Worm (Caenorhabditis elegans) whole organism, L4 larva: ENCODE data around the gene C24H10.2.

Experiments used
- F26F4.8 ChIP-seq: fragments of 200-800 bp; sonication (Bioruptor generic); conservative IDR thresholded peaks from 2 replicates; pipeline ENCODE4 v1.3.6; 2022; ENCODE audit warnings: missing genetic modification characterization, missing compliant biosample characterization
- Y105C5A.15 ChIP-seq: fragments of 200-800 bp; sonication (Bioruptor generic); IDR thresholded peaks from 2 replicates; pipeline ENCODE4 v1.3.6; 2022; ENCODE audit warnings: missing genetic modification characterization, missing compliant biosample characterization
- Y48G9A.11 ChIP-seq: fragments of 200-800 bp; sonication (Bioruptor generic); IDR thresholded peaks from 2 replicates; pipeline ENCODE4 v1.3.6; 2022; ENCODE audit warnings: missing genetic modification reagents, missing genetic modification characterization, missing compliant biosample characterization
- Y75B8A.6 ChIP-seq: fragments of 200-800 bp; sonication (Bioruptor generic); IDR thresholded peaks from 2 replicates; pipeline ENCODE4 v1.3.6; 2022; ENCODE audit warnings: missing genetic modification reagents, missing genetic modification characterization, missing compliant biosample characterization
- ZK337.2 ChIP-seq: fragments of 200-800 bp; sonication (Bioruptor generic); IDR thresholded peaks from 2 replicates; pipeline ENCODE4 v1.3.6; 2022; ENCODE audit warnings: missing genetic modification reagents, missing genetic modification characterization, missing compliant biosample characterization
- ZK546.5 ChIP-seq, 2 experiments: sonication (generic microtip); optimal IDR thresholded peaks; 2 replicates each; lab custom pipeline; 2017; ENCODE audit warnings: missing biosample characterization in 2 of 2, missing genetic modification characterization in 2 of 2
- aha-1 ChIP-seq: fragments of 150-350 bp; peaks from one replicate; lab custom pipeline; 2014; ENCODE audit warnings: missing biosample characterization, missing genetic modification characterization
- ama-1 ChIP-seq: fragments of 150-350 bp; optimal IDR thresholded peaks from 2 replicates; lab custom pipeline; 2014; ENCODE audit warnings: inconsistent platforms, mixed read lengths
- ceh-44 ChIP-seq: fragments of 200-800 bp; sonication (Bioruptor generic); IDR thresholded peaks from 2 replicates; pipeline ENCODE4 v1.3.6; 2022; ENCODE audit warnings: missing genetic modification reagents, missing genetic modification characterization, missing compliant biosample characterization
- ceh-62 ChIP-seq: sonication (generic microtip); optimal IDR thresholded peaks from 2 replicates; lab custom pipeline; 2017; ENCODE audit warnings: missing biosample characterization, missing genetic modification characterization
- ces-1 ChIP-seq: fragments of 150-350 bp; sonication (generic microtip); optimal IDR thresholded peaks from 4 replicates; lab custom pipeline; 2014; ENCODE audit warnings: missing biosample characterization, missing genetic modification reagents, missing genetic modification characterization
- daf-12 ChIP-seq: fragments of 150-350 bp; optimal IDR thresholded peaks from 2 replicates; lab custom pipeline; 2014; ENCODE audit warnings: missing biosample characterization, missing genetic modification reagents, missing genetic modification characterization
- daf-16 ChIP-seq, 3 experiments: sonication (generic microtip); optimal IDR thresholded peaks; 2 replicates each; lab custom pipeline; 2016 to 2017; ENCODE audit warnings: missing genetic modification characterization in 3 of 3, missing genetic modification reagents in 3 of 3, mild to moderate bottlenecking in 2 of 3, missing compliant biosample characterization in 2 of 3, missing biosample characterization in 1 of 3, moderate library complexity in 1 of 3
- dmd-8 ChIP-seq: fragments of 200-800 bp; sonication (Bioruptor generic); IDR thresholded peaks from 2 replicates; pipeline ENCODE4 v1.3.6; 2022; ENCODE audit warnings: missing genetic modification characterization, missing compliant biosample characterization
- dpl-1 ChIP-seq: fragments of 150-350 bp; optimal IDR thresholded peaks from 2 replicates; lab custom pipeline; 2014; ENCODE audit warnings: missing biosample characterization, missing genetic modification reagents, missing genetic modification characterization
- egl-43 ChIP-seq: fragments of 200-800 bp; sonication (Bioruptor generic); IDR thresholded peaks from 2 replicates; pipeline ENCODE4 v1.3.6; 2022; ENCODE audit warnings: missing genetic modification reagents, missing genetic modification characterization, missing compliant biosample characterization
- fos-1 ChIP-seq: fragments of 150-350 bp; optimal IDR thresholded peaks from 2 replicates; lab custom pipeline; 2014; ENCODE audit warnings: missing biosample characterization, missing genetic modification characterization
- gei-8 ChIP-seq: fragments of 200-800 bp; sonication (Bioruptor generic); optimal IDR thresholded peaks from 2 replicates; lab custom pipeline; 2018; ENCODE audit warnings: mild to moderate bottlenecking, missing genetic modification characterization, missing compliant biosample characterization
- hlh-30 ChIP-seq: sonication (generic microtip); optimal IDR thresholded peaks from 2 replicates; lab custom pipeline; 2017; ENCODE audit warnings: antibody characterized with exemption, mild to moderate bottlenecking, missing genetic modification characterization, missing compliant biosample characterization; ENCODE audit not compliant: insufficient read depth
- hmg-1.1 ChIP-seq: fragments of 200-800 bp; sonication (Bioruptor generic); IDR thresholded peaks from 2 replicates; pipeline ENCODE4 v1.3.6; 2022; ENCODE audit warnings: missing genetic modification reagents, missing genetic modification characterization, missing compliant biosample characterization
- lim-7 ChIP-seq: fragments of 200-800 bp; sonication (Bioruptor generic); IDR thresholded peaks from 2 replicates; pipeline ENCODE4 v1.3.6; 2022; ENCODE audit warnings: missing genetic modification characterization, missing compliant biosample characterization
- lin-13 ChIP-seq: fragments of 150-350 bp; optimal IDR thresholded peaks from 2 replicates; lab custom pipeline; 2014; ENCODE audit warnings: missing biosample characterization, missing genetic modification reagents, missing genetic modification characterization
- lin-29 ChIP-seq: fragments of 200-800 bp; sonication (Bioruptor generic); IDR thresholded peaks from 2 replicates; pipeline ENCODE4 v1.3.6; 2022; ENCODE audit warnings: missing genetic modification reagents, missing genetic modification characterization, missing compliant biosample characterization
- lin-38 ChIP-seq: fragments of 200-800 bp; sonication (Bioruptor generic); IDR thresholded peaks from 2 replicates; pipeline ENCODE4 v1.3.6; 2022; ENCODE audit warnings: missing genetic modification reagents, missing genetic modification characterization, missing compliant biosample characterization
- madf-5 ChIP-seq, 2 experiments: fragments of 200-800 bp; sonication (Bioruptor generic); IDR thresholded peaks; 2 replicates each; pipeline ENCODE4 v1.3.6; 2022; ENCODE audit warnings: missing compliant biosample characterization in 2 of 2, missing genetic modification characterization in 2 of 2
- mdl-1 ChIP-seq, 2 experiments: fragments of 150-350 bp in 1 of 2; sonication (generic microtip) in 1 of 2; optimal IDR thresholded peaks; 2 replicates each; lab custom pipeline; 2014 to 2017; ENCODE audit warnings: missing biosample characterization in 2 of 2, missing genetic modification characterization in 2 of 2
- mep-1 ChIP-seq: fragments of 150-350 bp; sonication (generic microtip); optimal IDR thresholded peaks from 3 replicates; lab custom pipeline; 2014; ENCODE audit warnings: missing biosample characterization, missing genetic modification characterization
- mxl-3 ChIP-seq: fragments of 200-800 bp; sonication (Bioruptor generic); optimal IDR thresholded peaks from 2 replicates; lab custom pipeline; 2018; ENCODE audit warnings: mild to moderate bottlenecking, missing genetic modification characterization, missing compliant biosample characterization
- nhr-102 ChIP-seq: sonication (generic microtip); optimal IDR thresholded peaks from 2 replicates; lab custom pipeline; 2016; ENCODE audit warnings: mild to moderate bottlenecking, missing genetic modification characterization, moderate library complexity, missing compliant biosample characterization
- nhr-11 ChIP-seq: fragments of 150-350 bp; optimal IDR thresholded peaks from 2 replicates; lab custom pipeline; 2014; ENCODE audit warnings: missing biosample characterization, missing genetic modification characterization
- nhr-42 ChIP-seq: fragments of 200-800 bp; sonication (Bioruptor generic); IDR thresholded peaks from 2 replicates; pipeline ENCODE4 v1.3.6; 2022; ENCODE audit warnings: missing genetic modification characterization, missing compliant biosample characterization
- nhr-48 ChIP-seq: sonication (generic microtip); optimal IDR thresholded peaks from 2 replicates; lab custom pipeline; 2016; ENCODE audit warnings: mild to moderate bottlenecking, missing genetic modification characterization, missing compliant biosample characterization
- nhr-6 ChIP-seq: fragments of 150-350 bp; optimal IDR thresholded peaks from 2 replicates; lab custom pipeline; 2014; ENCODE audit warnings: missing biosample characterization, missing genetic modification characterization
- nhr-76 ChIP-seq: fragments of 150-350 bp; optimal IDR thresholded peaks from 2 replicates; lab custom pipeline; 2014; ENCODE audit warnings: missing biosample characterization, missing genetic modification characterization
- nhr-77 ChIP-seq: fragments of 150-350 bp; optimal IDR thresholded peaks from 2 replicates; lab custom pipeline; 2014; ENCODE audit warnings: missing biosample characterization, missing genetic modification characterization
- pha-4 ChIP-seq, 2 experiments: fragments of 150-350 bp in 1 of 2; fragments of 200-800 bp in 1 of 2; sonication (Bioruptor generic) in 1 of 2; IDR thresholded peaks in 1 of 2; optimal IDR thresholded peaks in 1 of 2; 2 replicates each; pipeline versions ENCODE4 v1.3.6 to Lab custom; 2014 to 2022; ENCODE audit warnings: missing genetic modification characterization in 2 of 2, missing genetic modification reagents in 2 of 2, missing biosample characterization in 1 of 2, missing compliant biosample characterization in 1 of 2
- php-3 ChIP-seq: fragments of 200-800 bp; sonication (Bioruptor generic); IDR thresholded peaks from 2 replicates; pipeline ENCODE4 v1.3.6; 2022; ENCODE audit warnings: missing genetic modification reagents, missing genetic modification characterization, missing compliant biosample characterization
- rbr-2 ChIP-seq: sonication (generic microtip); optimal IDR thresholded peaks from 2 replicates; lab custom pipeline; 2016; ENCODE audit warnings: missing genotype, missing genetic modification characterization, missing compliant biosample characterization
- snpc-4 ChIP-seq: fragments of 150-350 bp; optimal IDR thresholded peaks from 2 replicates; lab custom pipeline; 2014; ENCODE audit warnings: missing biosample characterization, missing genetic modification characterization
- spr-1 ChIP-seq: sonication (generic microtip); optimal IDR thresholded peaks from 2 replicates; lab custom pipeline; 2016; ENCODE audit warnings: mild to moderate bottlenecking, missing genetic modification characterization, missing compliant biosample characterization
- tag-97 ChIP-seq: fragments of 200-800 bp; sonication (Bioruptor generic); IDR thresholded peaks from 2 replicates; pipeline ENCODE4 v1.3.6; 2022; ENCODE audit warnings: missing genetic modification characterization, missing compliant biosample characterization
- tra-1 ChIP-seq: fragments of 200-800 bp; sonication (Bioruptor generic); IDR thresholded peaks from 2 replicates; pipeline ENCODE4 v1.3.6; 2022; ENCODE audit warnings: missing genetic modification reagents, missing genetic modification characterization, missing compliant biosample characterization
- zag-1 ChIP-seq: fragments of 150-350 bp; optimal IDR thresholded peaks from 2 replicates; lab custom pipeline; 2014; ENCODE audit warnings: missing biosample characterization, missing genetic modification characterization
- zfp-3 ChIP-seq: fragments of 200-800 bp; sonication (Bioruptor generic); conservative IDR thresholded peaks from 2 replicates; pipeline ENCODE4 v1.3.6; 2022; ENCODE audit warnings: missing genetic modification reagents, missing genetic modification characterization, missing compliant biosample characterization
- zip-11 ChIP-seq: fragments of 200-800 bp; sonication (Bioruptor generic); IDR thresholded peaks from 2 replicates; pipeline ENCODE4 v1.3.6; 2022; ENCODE audit warnings: missing genetic modification characterization, missing compliant biosample characterization
- zip-2 ChIP-seq: fragments of 150-350 bp; optimal IDR thresholded peaks from 2 replicates; lab custom pipeline; 2014; ENCODE audit warnings: missing biosample characterization, missing genetic modification characterization
- ztf-7 ChIP-seq: fragments of 150-350 bp; optimal IDR thresholded peaks from 2 replicates; lab custom pipeline; 2014; ENCODE audit warnings: missing biosample characterization, missing genetic modification characterization

C24H10.2 gene

ce11 chrX:5018062-5018653, 46.2 kb upstream of the C24H10.2 start (continued):
- no peak for TF ChIP-seq F26F4.8 (GFP tag; lab: Robert Waterston, UW)
- peak; percentile 10 for TF ChIP-seq dpl-1 (GFP tag; lab: Kevin White, UChicago)
- TF ChIP-seq nhr-11 (tag; lab: Kevin White, UChicago): peak; percentile 23
- TF ChIP-seq Y48G9A.11 (GFP tag; lab: Robert Waterston, UW): no peak
- TF ChIP-seq dmd-8: no peak
- no peak for TF ChIP-seq ceh-62 (tag; lab: Kevin White, UChicago)
- TF ChIP-seq tag-97: no peak
- TF ChIP-seq mep-1: peak; percentile 40
- TF ChIP-seq mxl-3 (GFP tag; lab: Kevin White, UChicago): peak; percentile 34
- TF ChIP-seq nhr-77 (tag; lab: Kevin White, UChicago): peak; percentile 19

ce11 chrX:5020996-5021395, 43.4 kb upstream of the C24H10.2 start, which contains the start of gene ZC449.2:
ZC449.2 (plus strand) TSS chrX:5021285.
- TF ChIP-seq nhr-102 (no peak), nhr-76 (no peak), lin-29 (GFP tag; lab: Robert Waterston, UW) (no peak), aha-1 (tag; lab: Kevin White, UChicago) (peak; percentile 71), nhr-42 (GFP tag; lab: Robert Waterston, UW) (no peak), php-3 (GFP tag; lab: Robert Waterston, UW) (no peak), ceh-44 (no peak), zfp-3 (GFP tag; lab: Robert Waterston, UW) (no peak), zip-11 (GFP tag; lab: Robert Waterston, UW) (no peak), gei-8 (GFP tag; lab: Kevin White, UChicago) (no peak), daf-16 (GFP tag; optimal IDR thresholded peaks at IDR 0.05; lab: Kevin White, UChicago) (no peak), daf-16 (tag; optimal IDR thresholded peaks at IDR 0.05; lab: Kevin White, UChicago) (peak; percentile 9), snpc-4 (tag; lab: Kevin White, UChicago) (no peak), mdl-1 (tag; optimal IDR thresholded peaks at IDR 0.05; lab: Kevin White, UChicago) (no peak), nhr-6 (no peak), hmg-1.1 (no peak), zag-1 (tag; lab: Kevin White, UChicago) (no peak)
- TF ChIP-seq, all 104 proteins: peak for 2

ce11 chrX:5022682-5023081, 41.7 kb upstream of the C24H10.2 start:
- TF ChIP-seq ztf-7: peak; percentile 52
- TF ChIP-seq mdl-1 (tag; optimal IDR thresholded peaks at IDR 0.05; lab: Kevin White, UChicago): peak in 1 of 2 experiments; percentile 46
- TF ChIP-seq Y105C5A.15 (GFP tag; lab: Robert Waterston, UW): 0 out of 2 replicates have a peak, but pooled peaks have one; percentile 49
- TF ChIP-seq nhr-48 (tag; lab: Kevin White, UChicago): peak; percentile 24
- no peak for TF ChIP-seq daf-12 (tag; lab: Kevin White, UChicago)
- peak; percentile 86 for TF ChIP-seq dmd-8
- TF ChIP-seq Y75B8A.6 (GFP tag; lab: Robert Waterston, UW): peak; percentile 61; the same call in 1 of the 2 replicates
- TF ChIP-seq ces-1 (GFP tag; lab: Kevin White, UChicago): no peak
- peak; percentile 87 for TF ChIP-seq lim-7 (GFP tag; lab: Robert Waterston, UW)
- no peak for TF ChIP-seq fos-1 (tag; lab: Kevin White, UChicago)
- peak; percentile 17 for TF ChIP-seq spr-1 (tag; lab: Kevin White, UChicago)
- peak; percentile 67 for TF ChIP-seq zip-2 (tag; lab: Kevin White, UChicago)
- no peak for TF ChIP-seq ama-1
- TF ChIP-seq ZK546.5 (tag; optimal IDR thresholded peaks at IDR 0.05; lab: Kevin White, UChicago): no peak
- peak; percentile 45 for TF ChIP-seq hlh-30 (tag; lab: Kevin White, UChicago)
- TF ChIP-seq madf-5 (GFP tag; IDR thresholded peaks at IDR 0.05; lab: Robert Waterston, UW): peak in 1 of 2 experiments; percentile 87; a peak in 1 of 4 replicates
- TF ChIP-seq pha-4 (GFP tag; IDR thresholded peaks at IDR 0.05; lab: Robert Waterston, UW): peak; percentile 83
- TF ChIP-seq pha-4 (tag; optimal IDR thresholded peaks at IDR 0.05; lab: Kevin White, UChicago): no peak
- peak; percentile 78 for TF ChIP-seq mep-1
- peak; percentile 28 for TF ChIP-seq rbr-2 (tag; lab: Kevin White, UChicago)
- peak; percentile 88 for TF ChIP-seq egl-43
- TF ChIP-seq lin-29 (GFP tag; lab: Robert Waterston, UW): no peak
- peak; percentile 82 for TF ChIP-seq tra-1 (GFP tag; lab: Robert Waterston, UW)
- TF ChIP-seq gei-8 (GFP tag; lab: Kevin White, UChicago): peak; percentile 14
- no peak for TF ChIP-seq lin-38 (GFP tag; lab: Robert Waterston, UW)
- peak; percentile 86 for TF ChIP-seq hmg-1.1
- peak; percentile 61 for TF ChIP-seq ZK337.2
- peak; percentile 19 for TF ChIP-seq lin-13 (GFP tag; lab: Kevin White, UChicago)
